Worm (Caenorhabditis elegans): ENCODE data around the gene ippk-1.

Gene ippk-1

ce11 chrII:12040167-12040566 lies 2.5 kb upstream of the ippk-1 start (continued):
- TF ChIP-seq mdl-1 (tag; optimal IDR thresholded peaks at IDR 0.05) (peak in 1 of 2 experiments; percentile 68), F10B5.3 (tag; optimal IDR thresholded peaks at IDR 0.05) (no peak), ceh-28 (tag; optimal IDR thresholded peaks at IDR 0.05) (no peak), mxl-2 (GFP tag; conservative IDR thresholded peaks at IDR 0.05) (no peak), nhr-48 (tag; optimal IDR thresholded peaks at IDR 0.05) (peak; percentile 54), lin-29 (GFP tag; IDR thresholded peaks at IDR 0.05) (no peak), T20F7.1 (GFP tag; optimal IDR thresholded peaks at IDR 0.05) (no peak), F37D6.2 (tag; optimal IDR thresholded peaks at IDR 0.05) (no peak), tra-1 (GFP tag; IDR thresholded peaks at IDR 0.05) (no peak), set-16 (GFP tag; IDR thresholded peaks at IDR 0.05) (no peak), pqm-1 (tag; optimal IDR thresholded peaks at IDR 0.05) (peak; percentile 82), dve-1 (tag; optimal IDR thresholded peaks at IDR 0.05; ENCODE audit: insufficient read depth) (peak; percentile 87), mes-2 (tag; optimal IDR thresholded peaks at IDR 0.05; ENCODE audit: poor library complexity, severe bottlenecking) (peak; percentile 9), lir-3 (tag; optimal IDR thresholded peaks at IDR 0.05) (no peak), nhr-237 (tag; optimal IDR thresholded peaks at IDR 0.05) (no peak), F26F4.8 (GFP tag; conservative IDR thresholded peaks at IDR 0.05) (no peak), ztf-7 (tag; optimal IDR thresholded peaks at IDR 0.05) (no peak), zip-2 (tag; optimal IDR thresholded peaks at IDR 0.05) (no peak), lin-15B (tag; optimal IDR thresholded peaks at IDR 0.05) (no peak), ceh-32 (tag; optimal IDR thresholded peaks at IDR 0.05; ENCODE audit: poor library complexity) (no peak), hlh-11 (tag; optimal IDR thresholded peaks at IDR 0.05) (peak; percentile 85), D1046.2 (GFP tag; IDR thresholded peaks at IDR 0.05) (no peak), zfp-2 (tag; optimal IDR thresholded peaks at IDR 0.05) (no peak), nhr-28 (tag; optimal IDR thresholded peaks at IDR 0.05) (peak; percentile 97), Y105C5A.15 (GFP tag; IDR thresholded peaks at IDR 0.05) (no peak), duxl-1 (tag; optimal IDR thresholded peaks at IDR 0.05; ENCODE audit: poor library complexity) (no peak), mdt-29 (GFP tag; IDR thresholded peaks at IDR 0.05) (0 out of 2 replicates have a peak, but pooled peaks have one; percentile 27), gei-8 (GFP tag; optimal IDR thresholded peaks at IDR 0.05) (no peak), dpl-1 (GFP tag; optimal IDR thresholded peaks at IDR 0.05) (peak; percentile 22), lsy-2 (tag; optimal IDR thresholded peaks at IDR 0.05) (peak in 1 of 2 experiments; percentile 77), hif-1 (tag; optimal IDR thresholded peaks at IDR 0.05) (peak; percentile 91 to 100), ceh-44 (GFP tag; IDR thresholded peaks at IDR 0.05) (no peak), lin-1 (GFP tag; IDR thresholded peaks at IDR 0.05) (peak; percentile 45; the same call in 1 of the 2 replicates), egl-27 (tag; optimal IDR thresholded peaks at IDR 0.05) (no peak), zip-11 (GFP tag; IDR thresholded peaks at IDR 0.05) (no peak), R02D3.7 (tag; optimal IDR thresholded peaks at IDR 0.05) (no peak), F44E2.7 (GFP tag; IDR thresholded peaks at IDR 0.05) (no peak), mxl-3 (GFP tag; optimal IDR thresholded peaks at IDR 0.05) (no peak), fkh-10 (GFP tag; optimal IDR thresholded peaks at IDR 0.05) (no peak), ZK546.5 (tag; optimal IDR thresholded peaks at IDR 0.05) (no peak), unc-62 (GFP tag; optimal IDR thresholded peaks at IDR 0.05 in 1 of 2) (peak in 1 of 2 experiments; percentile 63), unc-62 (tag; optimal IDR thresholded peaks at IDR 0.05) (no peak), ceh-82 (tag; optimal IDR thresholded peaks at IDR 0.05) (no peak)

ce11 chrII:12041116-12041515 lies 1.6 kb upstream of the ippk-1 start:
- TF ChIP-seq vab-7 (GFP tag; IDR thresholded peaks at IDR 0.05) = no peak
- peak; percentile 95 for TF ChIP-seq aha-1 (tag)
- TF ChIP-seq zag-1 (tag; optimal IDR thresholded peaks at IDR 0.05) = no peak
- peak; percentile 55 for TF ChIP-seq hlh-30 (tag; optimal IDR thresholded peaks at IDR 0.05; ENCODE audit: insufficient read depth)
- no peak for TF ChIP-seq Y48G9A.11 (GFP tag; IDR thresholded peaks at IDR 0.05)
- no peak for TF ChIP-seq egl-27 (tag; optimal IDR thresholded peaks at IDR 0.05)

Measured in whole organism, L4 larva.